Worm (Caenorhabditis elegans): Measurements from ENCODE around the gene C28G1.10.

DNA sequence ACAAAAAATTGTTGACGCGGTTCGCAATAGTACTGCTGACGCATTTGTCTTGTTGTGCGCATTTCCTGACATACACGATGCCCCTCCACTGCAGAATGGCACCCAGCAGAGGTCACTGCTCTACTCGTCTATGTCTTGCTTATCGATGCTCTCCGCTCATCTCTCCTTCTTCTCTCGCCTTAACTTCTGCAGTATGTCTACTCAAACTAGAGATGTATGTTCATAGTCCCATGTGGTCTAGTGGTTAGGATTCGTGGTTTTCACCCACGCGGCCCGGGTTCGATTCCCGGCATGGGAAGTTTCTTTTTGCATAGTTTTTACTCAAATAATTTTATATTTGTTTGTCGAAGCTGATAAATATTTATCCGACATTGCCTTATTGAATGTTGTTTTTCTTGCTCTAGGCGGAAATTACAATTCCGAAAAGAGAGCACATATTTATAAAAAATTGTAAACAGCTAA is 11.0 kb upstream of the C28G1.10 start, which contains the start of gene C28G1.2:
- TF ChIP-seq cog-1 (tag; optimal IDR thresholded peaks at IDR 0.05) = peak; percentile 93
- peak; percentile 99 for TF ChIP-seq flt-1 (GFP tag; IDR thresholded peaks at IDR 0.05)
- peak; percentile 95 for TF ChIP-seq klf-2 (GFP tag; conservative IDR thresholded peaks at IDR 0.05)
- peak; percentile 86 for TF ChIP-seq med-1 (GFP tag; optimal IDR thresholded peaks at IDR 0.05; ENCODE audit: insufficient read depth)
- TF ChIP-seq T22C8.4 (GFP tag; IDR thresholded peaks at IDR 0.05) = peak; percentile 97
- TF ChIP-seq ztf-29 (GFP tag; IDR thresholded peaks at IDR 0.05) = peak; percentile 97

All from whole organism, midembryonic.